Fruit fly (Drosophila melanogaster) whole organism, embryonic: Measurements from ENCODE around the gene CG32647.

ENCODE experiments used
- ATbp ChIP-seq: fragments of 200-800 bp; sonication (Bioruptor generic); optimal IDR thresholded peaks from 2 replicates; lab custom pipeline; 2017; ENCODE audit warnings: missing biosample characterization, mild to moderate bottlenecking, missing genetic modification characterization, missing genetic modification reagents
- Atf-2 ChIP-seq: fragments of 200-800 bp; sonication (Bioruptor generic); optimal IDR thresholded peaks from 2 replicates; lab custom pipeline; 2016; ENCODE audit warnings: missing biosample characterization, missing genetic modification characterization
- CG10366 ChIP-seq: fragments of 200-800 bp; sonication (Bioruptor generic); IDR thresholded peaks from 2 replicates; pipeline ENCODE4 v1.3.6; 2022; ENCODE audit warnings: missing biosample characterization, missing genetic modification characterization
- CG10565 ChIP-seq: fragments of 200-800 bp; sonication (Bioruptor generic); optimal IDR thresholded peaks from 3 replicates; lab custom pipeline; 2016; ENCODE audit warnings: missing biosample characterization, mild to moderate bottlenecking, missing genetic modification characterization
- CG13123 ChIP-seq: fragments of 200-800 bp; sonication (Bioruptor generic); optimal IDR thresholded peaks from 2 replicates; lab custom pipeline; 2016; ENCODE audit warnings: missing biosample characterization, missing genetic modification characterization
- CG13424 ChIP-seq: fragments of 200-800 bp; sonication (Bioruptor generic); optimal IDR thresholded peaks from 2 replicates; lab custom pipeline; 2019; ENCODE audit warnings: missing biosample characterization, mild to moderate bottlenecking, missing genetic modification characterization, moderate library complexity
- CG15514 ChIP-seq: fragments of 200-800 bp; sonication (Bioruptor generic); optimal IDR thresholded peaks from 3 replicates; lab custom pipeline; 2017; ENCODE audit warnings: missing biosample characterization, missing genetic modification characterization, mild to moderate bottlenecking, moderate library complexity, missing genetic modification reagents
- CG16863 ChIP-seq: fragments of 200-800 bp; sonication (Bioruptor generic); optimal IDR thresholded peaks from 3 replicates; lab custom pipeline; 2016; ENCODE audit warnings: missing biosample characterization, missing genetic modification characterization
- CG1832 ChIP-seq: fragments of 200-800 bp; sonication (Bioruptor generic); optimal IDR thresholded peaks from 2 replicates; lab custom pipeline; 2017; ENCODE audit warnings: missing biosample characterization, mild to moderate bottlenecking, missing genetic modification characterization, inconsistent platforms
- CG2875 ChIP-seq: fragments of 200-800 bp; sonication (Bioruptor generic); optimal IDR thresholded peaks from 2 replicates; lab custom pipeline; 2017; ENCODE audit warnings: missing biosample characterization, mild to moderate bottlenecking, missing genetic modification characterization, missing genetic modification reagents
- CG2889 ChIP-seq: fragments of 200-800 bp; sonication (Bioruptor generic); IDR thresholded peaks from 3 replicates; pipeline ENCODE4 v1.3.6; 2022; ENCODE audit warnings: missing biosample characterization, missing genetic modification characterization
- CG31224 ChIP-seq: fragments of 200-800 bp; sonication (Bioruptor generic); IDR thresholded peaks from 2 replicates; pipeline ENCODE4 v1.3.6; 2022; ENCODE audit warnings: missing biosample characterization, missing genetic modification characterization
- CG32767 ChIP-seq: fragments of 200-800 bp; sonication (Bioruptor generic); IDR thresholded peaks from 2 replicates; pipeline ENCODE4 v1.3.6; 2022; ENCODE audit warnings: missing biosample characterization, missing genetic modification characterization
- CG33557 ChIP-seq: fragments of 200-800 bp; sonication (Bioruptor generic); optimal IDR thresholded peaks from 2 replicates; lab custom pipeline; 2019; ENCODE audit warnings: missing biosample characterization, mild to moderate bottlenecking, missing genetic modification characterization, moderate library complexity
- CG4424 ChIP-seq: fragments of 200-800 bp; sonication (Bioruptor generic); optimal IDR thresholded peaks from 3 replicates; lab custom pipeline; 2016; ENCODE audit warnings: missing biosample characterization, missing genetic modification characterization
- CG7839 ChIP-seq: fragments of 200-800 bp; sonication (Bioruptor generic); optimal IDR thresholded peaks from 3 replicates; lab custom pipeline; 2018; ENCODE audit warnings: missing biosample characterization, mild to moderate bottlenecking, missing genetic modification characterization, moderate library complexity
- CG8359 ChIP-seq: fragments of 200-800 bp; sonication (Bioruptor generic); optimal IDR thresholded peaks from 2 replicates; lab custom pipeline; 2017; ENCODE audit warnings: missing biosample characterization, mild to moderate bottlenecking, missing genetic modification characterization, borderline replicate concordance
- CG9437 ChIP-seq: fragments of 200-800 bp; sonication (Bioruptor generic); optimal IDR thresholded peaks from 2 replicates; lab custom pipeline; 2018; ENCODE audit warnings: missing biosample characterization, mild to moderate bottlenecking, missing genetic modification characterization
- D19B ChIP-seq: fragments of 200-800 bp; sonication (Bioruptor generic); optimal IDR thresholded peaks from 2 replicates; lab custom pipeline; 2017; ENCODE audit warnings: missing biosample characterization, mild to moderate bottlenecking, missing genetic modification characterization
- HLH54F ChIP-seq: fragments of 200-800 bp; sonication (Bioruptor generic); optimal IDR thresholded peaks from 3 replicates; lab custom pipeline; 2016; ENCODE audit warnings: missing biosample characterization, missing genetic modification characterization
- Hmr ChIP-seq: fragments of 200-800 bp; sonication (Bioruptor generic); optimal IDR thresholded peaks from 3 replicates; lab custom pipeline; 2017; ENCODE audit warnings: mild to moderate bottlenecking, missing biosample characterization, missing genetic modification reagents, missing genetic modification characterization
- Hr51 ChIP-seq, 2 experiments: fragments of 200-800 bp; sonication (Bioruptor generic); optimal IDR thresholded peaks; 2 replicates in 1 of 2; 3 replicates in 1 of 2; lab custom pipeline; 2016 to 2018; ENCODE audit warnings: missing biosample characterization in 2 of 2, missing genetic modification characterization in 2 of 2, mild to moderate bottlenecking in 1 of 2, moderate library complexity in 1 of 2
- Jarid2 ChIP-seq: fragments of 200-800 bp; sonication (Bioruptor generic); optimal IDR thresholded peaks from 3 replicates; lab custom pipeline; 2017; ENCODE audit warnings: mild to moderate bottlenecking, missing biosample characterization, missing genetic modification reagents, missing genetic modification characterization
- Lpt ChIP-seq: fragments of >200 bp; optimal IDR thresholded peaks from 2 replicates; lab custom pipeline; 2018; ENCODE audit warnings: missing biosample characterization, missing genetic modification characterization
- NC2α ChIP-seq: fragments of 200-800 bp; sonication (Bioruptor generic); optimal IDR thresholded peaks from 2 replicates; lab custom pipeline; 2016; ENCODE audit warnings: missing biosample characterization, missing genetic modification characterization
- NK7.1 ChIP-seq: fragments of 200-800 bp; sonication (Bioruptor generic); optimal IDR thresholded peaks from 3 replicates; lab custom pipeline; 2016; ENCODE audit warnings: missing biosample characterization, missing genetic modification characterization
- Nf-YC ChIP-seq: fragments of 200-800 bp; optimal IDR thresholded peaks from 3 replicates; lab custom pipeline; 2019; ENCODE audit warnings: missing biosample characterization, mild to moderate bottlenecking, missing genetic modification characterization, moderate library complexity
- Rfx ChIP-seq: fragments of 200-800 bp; sonication (Bioruptor generic); IDR thresholded peaks from 2 replicates; pipeline ENCODE4 v1.3.6; 2022; ENCODE audit warnings: missing biosample characterization, missing genetic modification characterization
- TFAM ChIP-seq: fragments of 200-800 bp; sonication (Bioruptor generic); optimal IDR thresholded peaks from 2 replicates; lab custom pipeline; 2017; ENCODE audit warnings: missing biosample characterization, missing genetic modification characterization, inconsistent platforms
- Vsx1 ChIP-seq: fragments of 200-800 bp; sonication (Bioruptor generic); optimal IDR thresholded peaks from 2 replicates; lab custom pipeline; 2017; ENCODE audit warnings: missing biosample characterization, mild to moderate bottlenecking, missing genetic modification characterization, missing genetic modification reagents
- ab ChIP-seq: fragments of 200-800 bp; sonication (Bioruptor generic); optimal IDR thresholded peaks from 2 replicates; lab custom pipeline; 2016; ENCODE audit warnings: missing biosample characterization, missing genetic modification characterization
- ato ChIP-seq: fragments of 200-800 bp; sonication (Bioruptor generic); IDR thresholded peaks from 2 replicates; pipeline ENCODE4 v1.3.6; 2022; ENCODE audit warnings: missing biosample characterization, missing genetic modification characterization; ENCODE audit not compliant: partially characterized antibody
- az2 ChIP-seq: fragments of 200-800 bp; sonication (Bioruptor generic); optimal IDR thresholded peaks from 3 replicates; lab custom pipeline; 2016; ENCODE audit warnings: missing biosample characterization, missing genetic modification characterization
- bowl ChIP-seq: fragments of 200-800 bp; sonication (Bioruptor generic); IDR thresholded peaks from 2 replicates; pipeline ENCODE4 v1.3.6; 2022; ENCODE audit warnings: missing biosample characterization, missing genetic modification characterization
- cwo ChIP-seq: fragments of 200-800 bp; sonication (Bioruptor generic); optimal IDR thresholded peaks from 3 replicates; lab custom pipeline; 2017; ENCODE audit warnings: missing biosample characterization, missing genetic modification characterization, mild to moderate bottlenecking, moderate library complexity, missing genetic modification reagents
- dpn ChIP-seq, 2 experiments: fragments of 200-800 bp; sonication (Bioruptor generic); optimal IDR thresholded peaks; 3 replicates each; lab custom pipeline; 2016; ENCODE audit warnings: missing biosample characterization in 2 of 2, missing genetic modification characterization in 2 of 2
- gcm ChIP-seq: fragments of 200-800 bp; sonication (Bioruptor generic); optimal IDR thresholded peaks from 2 replicates; lab custom pipeline; 2019; ENCODE audit warnings: missing biosample characterization, mild to moderate bottlenecking, missing genetic modification characterization, moderate library complexity
- gcm2 ChIP-seq: fragments of 200-800 bp; sonication (Bioruptor generic); optimal IDR thresholded peaks from 2 replicates; lab custom pipeline; 2016; ENCODE audit warnings: missing biosample characterization, missing genetic modification characterization
- gsb ChIP-seq: fragments of 200-800 bp; sonication (Bioruptor generic); IDR thresholded peaks from 2 replicates; pipeline ENCODE4 v1.3.6; 2022; ENCODE audit warnings: missing biosample characterization, missing genetic modification characterization
- kah ChIP-seq: fragments of 200-800 bp; sonication (Bioruptor generic); optimal IDR thresholded peaks from 2 replicates; lab custom pipeline; 2018; ENCODE audit warnings: missing biosample characterization, mild to moderate bottlenecking, missing genetic modification characterization
- lilli ChIP-seq: fragments of 200-800 bp; sonication (Bioruptor generic); optimal IDR thresholded peaks from 3 replicates; lab custom pipeline; 2016; ENCODE audit warnings: missing biosample characterization, missing genetic modification characterization
- lmd ChIP-seq: fragments of 200-800 bp; sonication (Bioruptor generic); IDR thresholded peaks from 2 replicates; pipeline ENCODE4 v1.3.6; 2022; ENCODE audit warnings: missing biosample characterization, missing genetic modification characterization
- mirr ChIP-seq: fragments of 200-800 bp; sonication (Bioruptor generic); optimal IDR thresholded peaks from 3 replicates; lab custom pipeline; 2018; ENCODE audit warnings: missing biosample characterization, mild to moderate bottlenecking, missing genetic modification characterization
- org-1 ChIP-seq: fragments of 200-800 bp; sonication (Bioruptor generic); optimal IDR thresholded peaks from 2 replicates; lab custom pipeline; 2017; ENCODE audit warnings: missing biosample characterization, missing genetic modification characterization
- rib ChIP-seq: fragments of 200-800 bp; sonication (Bioruptor generic); IDR thresholded peaks from 2 replicates; pipeline ENCODE4 v1.3.6; 2022; ENCODE audit warnings: missing biosample characterization, missing genetic modification characterization
- ro ChIP-seq: fragments of 200-800 bp; sonication (Bioruptor generic); IDR thresholded peaks from 2 replicates; pipeline ENCODE4 v1.3.6; 2022; ENCODE audit warnings: missing biosample characterization, missing genetic modification characterization
- tap ChIP-seq: fragments of 200-800 bp; optimal IDR thresholded peaks from 3 replicates; lab custom pipeline; 2019; ENCODE audit warnings: missing biosample characterization, mild to moderate bottlenecking, missing genetic modification characterization, moderate library complexity
- tgo ChIP-seq: fragments of 200-800 bp; sonication (Bioruptor generic); IDR thresholded peaks from 3 replicates; pipeline ENCODE4 v1.3.6; 2022; ENCODE audit warnings: missing biosample characterization, missing genetic modification characterization
- zfh2 ChIP-seq: fragments of 200-800 bp; sonication (Bioruptor generic); optimal IDR thresholded peaks from 2 replicates; lab custom pipeline; 2016; ENCODE audit warnings: missing biosample characterization, missing genetic modification characterization

The CG32647 gene

dm6 chrX:12734710-12735462 lies 49.9 kb downstream of the CG32647 start (continued):
- TF ChIP-seq CG7839 (tag; lab: Kevin White, UChicago) = peak; percentile 95
- no peak for TF ChIP-seq NK7.1 (GFP tag; lab: Kevin White, UChicago)
- peak in 1 of 2 experiments; percentile 94 for TF ChIP-seq Hr51 (GFP tag; optimal IDR thresholded peaks at IDR 0.05; lab: Kevin White, UChicago)
- TF ChIP-seq CG9437 = peak; percentile 69
- no peak for TF ChIP-seq CG16863
- no peak for TF ChIP-seq HLH54F (GFP tag; lab: Kevin White, UChicago)
- peak; percentile 78 for TF ChIP-seq ATbp (GFP tag; lab: Kevin White, UChicago)
- peak; percentile 92 for TF ChIP-seq lmd
- peak; percentile 79 for TF ChIP-seq CG4424
- TF ChIP-seq tap (tag; lab: Kevin White, UChicago) = peak; percentile 89
- peak; percentile 89 for TF ChIP-seq cwo
- TF ChIP-seq Jarid2 (GFP tag; lab: Kevin White, UChicago) = peak; percentile 64
- no peak for TF ChIP-seq ato (GFP tag; lab: Robert Waterston, UW)
- peak; percentile 78 for TF ChIP-seq az2
- peak; percentile 91 for TF ChIP-seq tgo (GFP tag; lab: Robert Waterston, UW)
- TF ChIP-seq CG10366 (GFP tag; lab: Robert Waterston, UW) = peak; percentile 80
- TF ChIP-seq CG10565 (GFP tag; lab: Kevin White, UChicago) = no peak
- TF ChIP-seq ro = peak; percentile 47; the same call in 1 of the 2 replicates
- TF ChIP-seq CG8359 = peak; percentile 76
- peak; percentile 78 for TF ChIP-seq CG32767 (GFP tag; lab: Robert Waterston, UW)
- TF ChIP-seq gcm2 (GFP tag; lab: Kevin White, UChicago) = no peak
- peak; percentile 2 for TF ChIP-seq TFAM
- peak; percentile 86 for TF ChIP-seq Nf-YC (tag; lab: Kevin White, UChicago)
- peak; percentile 89 for TF ChIP-seq CG33557
- TF ChIP-seq lilli (GFP tag; lab: Kevin White, UChicago) = peak; percentile 6
- peak; percentile 84; the same call in 1 of the 2 replicates for TF ChIP-seq rib (GFP tag; lab: Robert Waterston, UW)
- TF ChIP-seq CG2875 (GFP tag; lab: Kevin White, UChicago) = peak; percentile 35
- peak; percentile 83 for TF ChIP-seq gsb (GFP tag; lab: Robert Waterston, UW)
- peak; percentile 97 for TF ChIP-seq CG1832 (GFP tag; lab: Kevin White, UChicago)
- peak; percentile 92 for TF ChIP-seq gcm (GFP tag; lab: Kevin White, UChicago)
- peak; percentile 79 for TF ChIP-seq Lpt (GFP tag; lab: Kevin White, UChicago)
- no peak for TF ChIP-seq CG13123
- peak; percentile 91 for TF ChIP-seq Rfx (GFP tag; lab: Robert Waterston, UW)
- peak; percentile 69 for TF ChIP-seq Vsx1 (GFP tag; lab: Kevin White, UChicago)
- TF ChIP-seq NC2α (GFP tag; lab: Kevin White, UChicago) = no peak
- TF ChIP-seq CG2889 = peak; percentile 75
- TF ChIP-seq CG13424 (tag; lab: Kevin White, UChicago) = peak; percentile 96
- TF ChIP-seq zfh2 (GFP tag; lab: Kevin White, UChicago) = no peak
- TF ChIP-seq dpn (GFP tag; optimal IDR thresholded peaks at IDR 0.05; lab: Kevin White, UChicago) = peak in 1 of 2 experiments; percentile 84
- peak; percentile 78 for TF ChIP-seq CG31224 (GFP tag; lab: Robert Waterston, UW)
- TF ChIP-seq D19B (GFP tag; lab: Kevin White, UChicago) = peak; percentile 79
- peak; percentile 55; the same call in 1 of the 2 replicates for TF ChIP-seq bowl (GFP tag; lab: Robert Waterston, UW)
- peak; percentile 68 for TF ChIP-seq org-1 (GFP tag; lab: Kevin White, UChicago)
- peak; percentile 91 for TF ChIP-seq Hmr (GFP tag; lab: Kevin White, UChicago)
- TF ChIP-seq kah (GFP tag; lab: Kevin White, UChicago) = peak; percentile 83
- no peak for TF ChIP-seq Atf-2 (GFP tag; lab: Kevin White, UChicago)
- TF ChIP-seq ab (GFP tag; lab: Kevin White, UChicago) = no peak
- TF ChIP-seq CG15514 (GFP tag; lab: Kevin White, UChicago) = peak; percentile 77
- peak; percentile 8 for TF ChIP-seq mirr
